Worm (Caenorhabditis elegans) whole organism, young adult: ENCODE results near the gene ZK218.1.
"Not testable (repeated sequence)": the region's sequence is repeated elsewhere in the genome, so short reads cannot be mapped to it uniquely, and the experiment has no call there.

Experiments
- B0019.2 ChIP-seq: fragments of 200-800 bp; sonication (Bioruptor generic); conservative IDR thresholded peaks from 2 replicates; pipeline ENCODE4 v1.3.6; 2022; ENCODE audit warnings: missing genetic modification reagents, missing genetic modification characterization, missing compliant biosample characterization
- B0261.1 ChIP-seq: sonication (generic microtip); optimal IDR thresholded peaks from 2 replicates; lab custom pipeline; 2016; ENCODE audit warnings: mild to moderate bottlenecking, missing genetic modification characterization, moderate library complexity, missing compliant biosample characterization
- ama-1 ChIP-seq, 3 experiments: fragments of 150-350 bp in 1 of 3; sonication (generic microtip) in 2 of 3; optimal IDR thresholded peaks; 2 replicates each; lab custom pipeline; 2014 to 2018; ENCODE audit warnings: missing biosample characterization in 2 of 3, missing genetic modification characterization in 2 of 3, missing genetic modification reagents in 2 of 3
- athp-1 ChIP-seq: sonication (generic microtip); optimal IDR thresholded peaks from 2 replicates; lab custom pipeline; 2017; ENCODE audit warnings: mild to moderate bottlenecking, missing genetic modification characterization, missing compliant biosample characterization
- lag-1 ChIP-seq: fragments of 200-800 bp; sonication (Bioruptor generic); IDR thresholded peaks from 2 replicates; pipeline ENCODE4 v1.3.6; 2022; ENCODE audit warnings: missing genetic modification reagents, missing genetic modification characterization, missing compliant biosample characterization
- lin-54 ChIP-seq: fragments of 200-800 bp; sonication (Bioruptor generic); optimal IDR thresholded peaks from 2 replicates; lab custom pipeline; 2018; ENCODE audit warnings: mild to moderate bottlenecking, missing genetic modification characterization, missing compliant biosample characterization
- madf-10 ChIP-seq: sonication (generic microtip); optimal IDR thresholded peaks from 2 replicates; lab custom pipeline; 2016; ENCODE audit warnings: mild to moderate bottlenecking, missing genetic modification characterization, missing compliant biosample characterization
- mel-28 ChIP-seq: sonication (generic microtip); optimal IDR thresholded peaks from 2 replicates; lab custom pipeline; 2016; ENCODE audit warnings: borderline replicate concordance, mild to moderate bottlenecking, missing genetic modification characterization, missing compliant biosample characterization
- pha-4 ChIP-seq: fragments of 150-350 bp; sonication (generic microtip); optimal IDR thresholded peaks from 2 replicates; lab custom pipeline; 2014; ENCODE audit warnings: missing biosample characterization, missing genetic modification reagents, missing genetic modification characterization
- sdz-38 ChIP-seq: sonication (generic microtip); optimal IDR thresholded peaks from 2 replicates; lab custom pipeline; 2016; ENCODE audit warnings: missing genotype, missing genetic modification characterization, missing compliant biosample characterization
- somi-1 ChIP-seq: fragments of 200-800 bp; sonication (Bioruptor generic); optimal IDR thresholded peaks from 2 replicates; lab custom pipeline; 2018; ENCODE audit warnings: mild to moderate bottlenecking, missing genetic modification characterization, missing compliant biosample characterization
- unc-62 ChIP-seq: fragments of 150-350 bp; optimal IDR thresholded peaks from 2 replicates; lab custom pipeline; 2014; ENCODE audit warnings: missing biosample characterization, missing genetic modification reagents, missing genetic modification characterization

DNA sequence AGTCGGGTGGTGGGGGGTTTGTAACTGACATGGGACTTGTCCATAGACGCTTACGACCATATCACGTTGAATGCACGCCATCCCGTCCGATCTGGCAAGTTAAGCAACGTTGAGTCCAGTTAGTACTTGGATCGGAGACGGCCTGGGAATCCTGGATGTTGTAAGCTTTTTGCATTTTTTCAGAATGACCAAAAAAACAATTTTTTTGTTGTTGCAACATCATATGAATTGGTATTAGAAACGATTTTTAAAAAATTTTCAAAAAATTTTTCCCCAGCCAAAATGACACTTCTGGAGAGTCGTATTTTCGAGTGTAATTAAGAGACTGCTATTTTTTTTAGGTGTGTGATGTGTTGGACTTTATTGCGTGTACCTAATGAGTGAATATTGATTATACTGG is 37.0 kb downstream of the ZK218.1 start:
- TF ChIP-seq mel-28 (tag; lab: Kevin White, UChicago); athp-1; somi-1 (GFP tag; lab: Kevin White, UChicago); pha-4 (tag; lab: Kevin White, UChicago); lag-1 (GFP tag; lab: Robert Waterston, UW); madf-10; sdz-38 (tag; lab: Kevin White, UChicago); lin-54 (GFP tag; lab: Kevin White, UChicago); ama-1 (optimal IDR thresholded peaks at IDR 0.05; lab: Kevin White, UChicago); ama-1 (GFP tag; optimal IDR thresholded peaks at IDR 0.05; lab: Kevin White, UChicago); unc-62 (GFP tag; lab: Kevin White, UChicago); B0019.2 (GFP tag; lab: Robert Waterston, UW): not testable (repeated sequence)
- peak; percentile 8 for TF ChIP-seq B0261.1 (tag; lab: Kevin White, UChicago)
